Worm (Caenorhabditis elegans) whole organism, dauer: ENCODE measurements around the gene C28H8.2.

ENCODE experiments used
- unc-62 ChIP-seq: sonication (generic microtip); optimal IDR thresholded peaks from 2 replicates; lab custom pipeline; 2017; ENCODE audit warnings: missing biosample characterization, missing genetic modification reagents, missing genetic modification characterization

Gene C28H8.2

ce11 chrIII:5919799-5920387, at the start of gene C28H8.2, which contains the start of gene tdo-2:
Gene C28H8.2, plus strand, starts transcription at chrIII:5920322.
Gene tdo-2, minus strand, starts transcription at chrIII:5919955.
- TF ChIP-seq unc-62 (GFP tag; lab: Kevin White, UChicago), result no peak

DNA sequence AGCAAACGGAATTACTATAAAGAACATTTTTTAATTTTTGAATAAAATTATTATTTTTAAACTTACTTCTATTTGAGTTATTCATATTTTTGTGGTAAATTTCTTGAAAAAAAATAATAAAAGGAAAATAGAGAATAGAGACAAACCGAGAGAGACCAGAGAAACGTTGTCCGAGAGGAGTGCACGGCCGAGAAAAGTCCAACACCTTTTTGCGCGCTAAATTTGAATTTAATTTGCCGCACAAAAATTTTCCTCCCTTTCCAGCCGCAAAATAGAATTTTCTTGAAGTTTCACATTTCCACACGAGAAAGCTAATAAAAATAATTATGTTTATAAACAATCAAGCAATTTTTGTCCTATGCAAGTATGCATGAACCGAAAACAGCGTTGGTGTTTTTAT, 48.4 kb upstream of the C28H8.2 start, which contains the start of the genes F01F1.11 and F01F1.3:
TSS of gene F01F1.11 (minus strand) at position 118 of the 400 bp plus-strand sequence.
TSS of gene F01F1.3 (plus strand) at position 179 of the 400 bp plus-strand sequence.
- TF ChIP-seq unc-62 (GFP tag; lab: Kevin White, UChicago), result no peak

- TF ChIP-seq unc-62 (GFP tag; lab: Kevin White, UChicago), result no peak
Measured at ce11 chrIII:5872288-5872687, 47.8 kb upstream of the C28H8.2 start.

- TF ChIP-seq unc-62 (GFP tag; lab: Kevin White, UChicago), result no peak
Measured at ce11 chrIII:5874263-5874662, 45.9 kb upstream of the C28H8.2 start.

DNA sequence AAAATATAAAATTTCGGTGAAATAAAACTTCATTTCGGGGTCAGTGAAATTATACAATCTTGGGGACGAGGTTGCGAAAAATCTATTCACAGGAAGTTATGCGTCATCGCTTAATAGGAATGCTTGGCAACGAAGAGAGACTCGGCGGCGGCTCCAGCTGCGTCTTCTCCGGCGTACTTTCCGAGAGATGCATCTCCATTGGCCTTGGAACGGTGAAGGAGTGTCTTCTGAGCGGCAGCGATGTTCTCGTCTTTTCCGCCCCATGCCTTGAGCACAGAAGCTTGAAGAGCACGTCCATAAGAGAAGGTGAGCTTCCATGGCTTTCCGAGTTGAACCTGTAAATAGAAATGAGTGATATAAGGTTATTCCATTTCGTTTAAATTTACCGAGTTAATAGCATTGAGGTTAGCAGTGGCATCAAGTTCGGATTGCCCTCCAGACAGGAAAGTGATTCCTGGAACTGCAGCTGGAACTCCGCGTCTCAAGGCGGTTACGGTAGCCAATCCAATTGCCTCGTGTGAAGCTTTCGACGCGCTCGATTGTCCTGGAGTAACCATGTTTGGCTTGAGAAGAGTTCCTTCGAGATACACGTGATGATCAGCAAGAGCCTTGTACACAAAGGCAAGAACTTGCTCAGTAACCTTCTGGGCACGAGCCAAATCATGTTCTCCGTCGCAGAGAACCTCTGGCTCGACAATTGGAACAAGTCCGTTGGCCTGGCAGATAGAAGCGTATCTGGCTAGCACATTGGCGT, 45.3 kb upstream of the C28H8.2 start:
- TF ChIP-seq unc-62 (GFP tag; lab: Kevin White, UChicago), result no peak

DNA sequence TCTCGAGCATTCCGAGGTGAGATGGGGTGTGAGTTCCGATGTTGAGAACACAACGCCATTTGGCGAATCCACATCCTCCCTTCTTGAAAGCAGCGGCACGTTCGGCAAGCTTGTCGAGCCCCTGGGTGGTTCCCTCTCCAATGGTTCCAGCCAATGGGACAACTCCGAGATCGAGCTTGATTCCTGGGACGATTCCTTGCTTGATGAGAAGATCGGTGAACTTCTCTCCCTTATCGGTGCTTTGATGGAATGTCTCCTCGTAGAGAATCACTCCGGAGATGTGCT, 44.8 kb upstream of the C28H8.2 start:
- no peak for TF ChIP-seq unc-62 (GFP tag; lab: Kevin White, UChicago)

DNA sequence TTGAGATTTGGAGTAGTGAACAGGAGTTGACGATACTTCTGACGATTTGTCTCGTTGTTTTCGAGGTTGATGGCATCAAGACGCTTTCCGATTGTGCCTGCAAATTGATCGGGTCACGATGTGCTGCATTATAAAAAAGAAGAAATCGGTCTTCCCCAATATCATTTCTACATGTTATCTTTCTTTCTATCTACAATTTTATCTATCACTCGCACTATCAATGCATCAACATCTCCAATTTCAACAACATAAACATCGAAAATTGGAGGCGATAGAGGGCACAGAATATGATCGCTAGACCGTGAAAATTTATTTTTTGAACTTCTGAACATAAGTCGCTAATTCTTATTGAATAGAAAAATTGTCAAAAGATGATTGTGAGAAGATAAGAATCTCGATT, 44.4 kb upstream of the C28H8.2 start:
- no peak for TF ChIP-seq unc-62 (GFP tag; lab: Kevin White, UChicago)

- TF ChIP-seq unc-62 (GFP tag; lab: Kevin White, UChicago), result no peak
Measured at ce11 chrIII:5876140-5876675, 43.9 kb upstream of the C28H8.2 start, which contains the start of gene aldo-2. Gene aldo-2, minus strand, starts transcription at chrIII:5876625.

- TF ChIP-seq unc-62 (GFP tag; lab: Kevin White, UChicago), result no peak
Measured at ce11 chrIII:5876867-5877641, 43.1 kb upstream of the C28H8.2 start.

DNA sequence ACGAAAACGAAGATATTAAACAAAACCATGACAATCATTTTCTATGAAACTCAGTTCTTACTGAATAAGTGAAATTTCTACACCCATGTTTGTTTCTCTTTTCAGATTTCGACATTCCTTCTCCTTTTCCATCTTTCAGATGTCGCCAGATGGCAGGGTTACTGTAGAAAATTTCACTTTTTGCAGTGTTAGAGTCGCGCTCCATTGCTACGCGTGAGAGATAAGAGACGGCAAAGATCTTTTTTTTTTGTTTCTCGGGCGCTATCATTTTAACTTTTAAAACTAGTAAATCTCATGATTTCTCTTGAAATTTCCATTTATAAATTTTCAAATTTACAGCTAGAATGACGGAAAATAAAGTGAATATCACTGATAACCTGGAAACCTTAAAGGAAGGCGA, 41.9 kb upstream of the C28H8.2 start, which contains the start of the genes mig-21 and F01F1.2:
TSS of gene mig-21 (minus strand) at position 166 of the 400 bp plus-strand sequence.
TSS of gene F01F1.2 (plus strand) at position 340 of the 400 bp plus-strand sequence.
- TF ChIP-seq unc-62 (GFP tag; lab: Kevin White, UChicago), result no peak

- TF ChIP-seq unc-62 (GFP tag; lab: Kevin White, UChicago), result no peak
Measured at ce11 chrIII:5879291-5879968, 40.7 kb upstream of the C28H8.2 start, which contains the start of gene hpo-10. Gene hpo-10, plus strand, starts transcription at chrIII:5879489.

DNA sequence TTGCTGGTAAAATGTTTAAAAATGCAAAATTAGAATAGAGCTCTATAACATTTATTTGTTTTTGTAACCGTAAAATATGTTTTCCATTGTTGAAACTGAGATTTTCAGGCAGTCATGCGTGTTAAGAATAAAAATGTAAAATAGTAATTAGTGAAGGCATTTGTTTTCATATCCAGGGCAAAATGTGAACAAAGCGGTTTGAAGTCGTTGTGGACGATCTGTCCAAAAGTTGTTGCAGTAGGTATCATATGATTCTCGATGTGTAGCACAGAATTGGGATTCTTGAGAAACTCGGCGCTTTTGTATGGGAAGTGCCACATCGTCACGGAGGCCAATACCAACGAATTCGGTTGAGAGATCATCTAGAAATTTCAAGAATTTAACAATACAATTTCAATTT, 37.8 kb upstream of the C28H8.2 start:
- no peak for TF ChIP-seq unc-62 (GFP tag; lab: Kevin White, UChicago)

ce11 chrIII:5882823-5883222, 37.3 kb upstream of the C28H8.2 start, which contains the start of gene F01F1.14:
Gene F01F1.14, minus strand, starts transcription at chrIII:5882923.
- TF ChIP-seq unc-62 (GFP tag; lab: Kevin White, UChicago), result no peak

ce11 chrIII:5883517-5883916, 36.6 kb upstream of the C28H8.2 start:
- TF ChIP-seq unc-62 (GFP tag; lab: Kevin White, UChicago), result no peak

ce11 chrIII:5884007-5884406, 36.1 kb upstream of the C28H8.2 start, which contains the start of gene C28H8.5:
Gene C28H8.5, plus strand, starts transcription at chrIII:5884307.
- no peak for TF ChIP-seq unc-62 (GFP tag; lab: Kevin White, UChicago)
